Worm (Caenorhabditis elegans): ENCODE results near the gene F55B12.2.

ce11 chrV:13785767-13786166, 31.0 kb downstream of the F55B12.2 start:
- TF ChIP-seq B0310.2 (tag; optimal IDR thresholded peaks at IDR 0.05) (no peak), ama-1 (optimal IDR thresholded peaks at IDR 0.05) (no peak), flt-1 (GFP tag; IDR thresholded peaks at IDR 0.05) (no peak)

Data from whole organism, early embryonic.